Worm (Caenorhabditis elegans): ENCODE results near the gene ssl-1.

DNA sequence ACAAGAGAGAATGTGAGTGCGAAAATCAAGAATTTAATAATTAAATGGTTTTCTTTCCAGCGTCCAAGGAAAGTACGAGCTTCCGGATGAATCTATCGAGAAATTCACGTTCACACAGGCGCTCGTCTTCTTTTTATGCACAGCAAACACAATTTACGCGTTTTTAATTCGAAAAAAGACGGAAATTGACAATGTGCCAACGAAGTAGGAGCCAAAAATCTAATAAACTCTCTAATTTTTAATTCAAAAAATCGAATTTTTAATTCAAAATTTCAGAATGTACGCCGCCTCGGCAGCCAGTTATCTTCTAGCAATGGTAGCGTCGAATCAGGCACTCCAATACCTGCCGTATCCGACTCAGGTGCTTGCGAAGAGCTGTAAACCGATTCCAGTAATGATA is 2.7 kb upstream of the ssl-1 start:
- TF ChIP-seq ceh-82 (tag; optimal IDR thresholded peaks at IDR 0.05) (no peak), nhr-25 (tag; optimal IDR thresholded peaks at IDR 0.05) (no peak), mdl-1 (tag; optimal IDR thresholded peaks at IDR 0.05) (no peak), unc-62 (GFP tag; optimal IDR thresholded peaks at IDR 0.05) (no peak), R02D3.7 (tag; optimal IDR thresholded peaks at IDR 0.05) (no peak), fos-1 (tag; optimal IDR thresholded peaks at IDR 0.05) (no peak), nhr-21 (tag; optimal IDR thresholded peaks at IDR 0.05) (no peak), nhr-237 (tag; optimal IDR thresholded peaks at IDR 0.05) (no peak), ama-1 (optimal IDR thresholded peaks at IDR 0.05) (no peak)
